Fruit fly (Drosophila melanogaster) ovary, adult (tissue): ENCODE measurements around the gene CG7985.

Experiments used
- CG17801 ChIP-seq: fragments of 200-800 bp; optimal IDR thresholded peaks from 2 replicates; lab custom pipeline; 2019; ENCODE audit warnings: missing biosample characterization, mild to moderate bottlenecking, missing genetic modification characterization, moderate library complexity; ENCODE audit not compliant: partially characterized antibody

CG7985 gene

DNA sequence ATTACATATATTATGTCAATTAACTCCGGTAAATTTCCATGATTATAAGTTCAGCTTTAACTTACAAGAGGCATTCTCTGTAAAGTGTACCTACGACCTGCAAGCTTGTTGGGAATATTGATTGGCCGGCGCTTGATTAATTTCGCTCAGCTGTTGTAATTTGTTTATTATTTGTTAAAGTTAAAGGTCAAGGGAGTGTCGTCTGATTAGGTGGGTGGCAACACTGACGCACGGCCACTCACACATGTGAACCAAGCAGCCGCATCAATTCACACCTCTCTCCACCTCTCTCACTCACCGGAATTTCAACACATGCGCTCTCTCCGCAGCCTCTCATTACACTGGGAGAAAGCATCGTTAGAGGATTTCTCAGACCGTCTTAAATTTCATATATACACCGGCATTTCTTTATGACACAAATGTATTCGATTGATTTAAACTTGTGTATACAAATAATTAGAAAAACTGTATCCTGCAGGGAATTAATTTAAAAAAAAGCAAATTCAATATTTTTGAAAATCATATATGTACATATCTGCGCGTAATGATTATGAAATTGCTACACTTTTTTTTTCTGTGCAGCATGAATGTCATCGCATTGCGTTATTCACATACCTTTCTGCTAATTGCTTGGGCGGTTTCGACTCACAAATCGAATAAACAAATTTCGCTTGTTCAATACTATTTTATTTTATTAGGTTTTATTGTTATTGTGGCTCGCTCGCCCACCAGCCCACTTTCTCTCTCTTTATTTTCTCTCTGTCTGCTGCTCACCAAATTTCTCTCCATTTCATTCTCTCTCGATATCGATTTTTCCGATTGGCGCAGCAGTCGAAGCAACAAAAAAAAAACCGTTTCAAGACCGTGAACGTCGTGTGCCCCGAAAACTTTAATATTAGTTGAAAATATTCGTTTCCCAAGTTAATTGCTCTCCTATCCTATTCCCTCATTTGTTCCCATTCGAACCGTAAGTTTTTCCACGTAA, 27.4 kb upstream of the CG7985 start:
- TF ChIP-seq CG17801 (GFP tag; lab: Kevin White, UChicago): peak; percentile 75

DNA sequence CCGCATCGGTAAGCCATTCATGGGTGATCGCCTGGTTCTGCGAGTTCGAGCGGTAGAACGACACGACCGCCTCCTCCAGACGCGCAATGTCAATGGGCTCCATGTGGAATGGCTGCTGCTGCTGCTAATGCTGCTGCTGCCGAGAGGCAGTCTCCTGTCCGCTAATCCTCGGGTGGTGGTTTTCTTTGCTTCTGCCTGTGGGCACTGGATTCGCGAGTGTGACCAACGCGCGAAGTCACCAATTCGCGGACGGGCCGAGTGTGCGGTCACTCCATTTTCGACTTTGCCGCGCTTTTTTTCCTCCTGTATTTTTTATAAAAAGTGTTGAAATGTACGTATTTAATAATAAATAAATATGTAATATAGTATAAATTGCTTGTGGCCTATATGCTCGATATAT, 16.4 kb upstream of the CG7985 start, which contains the start of gene cdm:
Gene cdm (minus strand): TSS at position 236 of the 400 bp plus-strand sequence.
- peak; percentile 2 for TF ChIP-seq CG17801 (GFP tag; lab: Kevin White, UChicago)

dm6 chr3R:18185385-18185784, 14.3 kb upstream of the CG7985 start, which contains the start of the genes Arp5 and CG7208:
Arp5 (plus strand) TSS chr3R:18185498.
CG7208 (minus strand) TSS chr3R:18185715.
- peak; percentile 86 for TF ChIP-seq CG17801 (GFP tag; lab: Kevin White, UChicago)

dm6 chr3R:18188702-18189125, 10.9 kb upstream of the CG7985 start, which contains the start of the genes CG12321 and MED17:
CG12321 (minus strand) TSS chr3R:18188707.
MED17 (plus strand) TSS chr3R:18189072.
- TF ChIP-seq CG17801 (GFP tag; lab: Kevin White, UChicago): peak; percentile 85

dm6 chr3R:18191867-18192266, 7.8 kb upstream of the CG7985 start, which contains the start of gene CG14313:
CG14313 (minus strand) TSS chr3R:18191967.
- no peak for TF ChIP-seq CG17801 (GFP tag; lab: Kevin White, UChicago)

- TF ChIP-seq CG17801 (GFP tag; lab: Kevin White, UChicago): no peak
Observed at dm6 chr3R:18195295-18195694, 4.4 kb upstream of the CG7985 start.

dm6 chr3R:18196622-18196990, 3.1 kb upstream of the CG7985 start:
- no peak for TF ChIP-seq CG17801 (GFP tag; lab: Kevin White, UChicago)

DNA sequence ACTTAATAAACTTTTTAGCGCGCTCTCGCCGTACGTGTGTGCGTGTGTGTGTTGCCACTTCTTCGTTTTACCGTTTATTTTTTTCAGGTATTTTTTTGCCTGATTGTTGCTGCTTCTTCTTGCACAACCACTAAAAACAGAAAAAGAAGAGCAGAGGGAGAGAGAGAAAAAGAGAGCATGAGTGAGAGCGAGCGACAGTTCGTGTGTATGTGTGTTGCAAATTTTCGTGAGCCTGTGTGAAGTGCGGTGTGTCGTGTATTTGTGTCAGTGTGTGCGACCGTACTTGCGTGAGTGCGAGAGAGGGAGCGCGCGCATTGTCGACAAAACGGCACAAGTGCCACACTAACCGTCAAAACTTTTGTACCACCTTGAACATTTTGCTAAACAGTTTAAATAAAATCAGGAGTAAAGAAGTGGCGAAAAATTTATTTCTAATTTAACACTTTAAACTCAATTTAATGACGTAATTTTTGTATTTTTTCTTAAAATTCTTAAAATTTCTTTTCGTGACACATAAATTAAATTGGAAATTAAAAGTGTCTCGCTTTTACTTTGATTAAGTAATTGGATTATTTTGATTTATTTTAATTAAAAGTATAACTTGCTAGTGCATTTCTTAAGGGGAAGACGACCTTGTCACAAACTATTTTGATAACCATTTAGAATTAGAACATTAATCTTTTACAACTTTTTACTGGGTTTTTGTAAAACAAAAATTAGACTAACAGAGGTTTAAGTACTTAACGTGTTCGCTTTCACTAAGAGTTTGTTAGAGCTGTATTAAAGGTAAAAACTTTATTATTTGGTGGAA, 2.5 kb upstream of the CG7985 start:
- TF ChIP-seq CG17801 (GFP tag; lab: Kevin White, UChicago): peak; percentile 93

DNA sequence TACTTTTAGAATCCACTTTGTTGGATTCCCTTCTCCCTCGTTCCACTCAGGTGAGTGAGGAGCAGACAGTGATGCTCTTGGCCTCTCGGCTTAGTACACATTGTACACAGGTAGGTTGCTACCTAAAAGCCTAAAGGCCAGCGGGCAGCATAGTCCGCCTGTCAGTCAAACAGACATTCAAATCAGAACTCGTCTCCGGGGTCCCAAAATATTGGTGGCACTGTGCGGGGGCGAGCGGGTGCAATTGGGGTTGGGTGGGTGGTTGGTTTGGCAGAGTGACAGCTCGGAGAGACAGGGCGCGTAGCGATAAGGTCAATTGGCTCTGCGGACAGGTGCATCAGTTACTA, 1.9 kb upstream of the CG7985 start:
- TF ChIP-seq CG17801 (GFP tag; lab: Kevin White, UChicago): no peak

DNA sequence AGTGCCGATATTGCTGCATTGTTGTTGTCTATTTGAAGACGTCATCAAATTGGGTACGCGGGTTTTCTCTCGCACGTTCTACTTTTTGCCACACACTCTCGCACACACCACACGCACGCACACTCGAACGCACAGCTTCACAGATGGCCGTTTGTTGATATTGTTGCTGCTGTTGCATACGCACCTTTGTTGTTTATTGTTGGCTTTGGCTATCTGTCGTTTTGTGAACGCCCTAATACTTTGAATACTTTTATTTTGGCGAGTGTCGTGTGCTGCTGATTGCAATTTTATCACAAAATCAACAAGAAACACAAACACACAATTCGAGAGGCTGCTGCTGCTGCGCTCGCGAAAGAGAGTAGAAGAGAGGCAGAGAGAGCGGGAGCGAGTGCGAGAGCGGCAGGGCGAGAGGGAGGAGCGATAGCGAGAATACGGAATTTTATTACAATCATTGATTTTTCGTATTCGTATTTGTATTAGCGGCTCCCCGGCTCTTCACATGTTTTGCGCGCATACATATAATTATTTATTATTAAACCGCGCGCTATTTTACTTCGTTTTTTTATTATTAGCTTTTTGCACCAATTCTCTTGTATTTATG, 1.0 kb upstream of the CG7985 start:
- peak; percentile 61 for TF ChIP-seq CG17801 (GFP tag; lab: Kevin White, UChicago)

DNA sequence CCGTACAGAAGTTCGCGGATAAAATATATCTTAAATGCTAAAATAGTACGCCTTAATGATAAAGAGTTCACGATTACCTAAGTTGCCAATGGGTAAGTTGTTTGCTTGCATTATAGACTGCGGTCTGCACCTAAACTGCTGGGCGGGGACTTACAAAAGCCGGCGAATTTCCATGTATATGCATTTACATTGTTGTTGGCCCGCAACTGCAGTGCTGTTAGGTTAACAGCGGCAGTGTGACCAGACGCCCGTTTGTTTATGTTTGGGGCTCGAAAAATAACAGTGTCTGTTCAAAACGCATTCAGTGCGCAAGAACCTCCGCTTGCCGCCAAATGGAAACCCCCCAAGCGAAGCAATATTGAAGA, 210 bp downstream of the CG7985 start:
- no peak for TF ChIP-seq CG17801 (GFP tag; lab: Kevin White, UChicago)

DNA sequence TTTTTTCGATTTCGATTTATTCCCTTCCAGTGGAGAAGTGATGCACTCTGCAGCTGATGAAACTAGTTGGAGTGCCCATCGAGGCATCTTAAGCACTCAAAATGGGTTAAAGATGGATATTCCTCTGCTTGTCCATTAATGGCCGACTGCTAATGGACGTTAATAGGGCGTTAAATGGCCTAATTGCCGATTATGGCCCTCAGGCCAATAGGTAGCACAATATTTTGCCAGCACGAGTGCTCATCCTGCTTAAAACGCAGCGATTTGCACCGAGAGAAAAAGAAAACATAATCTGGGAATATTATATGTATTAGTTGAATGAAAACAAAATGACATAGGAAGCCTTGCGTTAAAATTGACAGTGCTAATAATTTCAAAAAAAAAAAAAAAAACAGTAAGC, 8.8 kb downstream of the CG7985 start, which contains the start of gene CG44158:
Gene CG44158 (plus strand): TSS at position 301 of the 400 bp plus-strand sequence.
- TF ChIP-seq CG17801 (GFP tag; lab: Kevin White, UChicago): no peak

- TF ChIP-seq CG17801 (GFP tag; lab: Kevin White, UChicago): peak; percentile 36
Observed at dm6 chr3R:18215300-18215699, 15.6 kb downstream of the CG7985 start.

- no peak for TF ChIP-seq CG17801 (GFP tag; lab: Kevin White, UChicago)
Observed at dm6 chr3R:18215900-18216299, 16.2 kb downstream of the CG7985 start, which contains the start of gene CG14314. CG14314 (plus strand) TSS chr3R:18216142.
